Worm (Caenorhabditis elegans) whole organism, L2 larva: Measurements from ENCODE around the gene gpa-1.

ENCODE experiments used
- elt-3 ChIP-seq: sonication (generic microtip); optimal IDR thresholded peaks from 2 replicates; lab custom pipeline; 2017; ENCODE audit warnings: missing biosample characterization, missing genetic modification characterization
- nhr-25 ChIP-seq: fragments of 150-350 bp; sonication (generic microtip); optimal IDR thresholded peaks from 3 replicates; lab custom pipeline; 2014; ENCODE audit warnings: missing biosample characterization, missing genetic modification characterization

- TF ChIP-seq elt-3 (no peak), nhr-25 (tag; lab: Kevin White, UChicago) (no peak)
These were observed 9.7 kb downstream of the gpa-1 start for ce11 chrV:11167745-11168144.
